Fruit fly (Drosophila melanogaster): ENCODE data around the gene CG2767.
A peak's percentile ranks its signal among the peaks of the same experiment; 100 is the strongest.

Gene CG2767

dm6 chr3R:7977011-7977925, 30.6 kb downstream of the CG2767 start (continued):
- peak; percentile 82 for TF ChIP-seq Dif (GFP tag; optimal IDR thresholded peaks at IDR 0.05; ENCODE audit: partially characterized antibody)
- peak in 1 of 2 experiments; percentile 8 for TF ChIP-seq foxo (GFP tag; optimal IDR thresholded peaks at IDR 0.05)
- TF ChIP-seq Abd-B (GFP tag; optimal IDR thresholded peaks at IDR 0.05) = no peak
- TF ChIP-seq Sp1 (GFP tag; optimal IDR thresholded peaks at IDR 0.05) = peak; percentile 34
- TF ChIP-seq sv (GFP tag; optimal IDR thresholded peaks at IDR 0.05) = peak; percentile 8
- peak; percentile 56 for TF ChIP-seq Hnf4 (GFP tag; optimal IDR thresholded peaks at IDR 0.05)

dm6 chr3R:7973049-7973448, 34.9 kb downstream of the CG2767 start:
- TF ChIP-seq Hnf4 (GFP tag; optimal IDR thresholded peaks at IDR 0.05) = no peak
- no peak for TF ChIP-seq brk (GFP tag; optimal IDR thresholded peaks at IDR 0.05)
- TF ChIP-seq Jra (GFP tag; optimal IDR thresholded peaks at IDR 0.05) = no peak
- no peak for TF ChIP-seq dsf (GFP tag; optimal IDR thresholded peaks at IDR 0.05; ENCODE audit: borderline replicate concordance)
- TF ChIP-seq psq (GFP tag; optimal IDR thresholded peaks at IDR 0.05) = no peak
- TF ChIP-seq CG9705 (GFP tag; optimal IDR thresholded peaks at IDR 0.05) = no peak
- TF ChIP-seq usp (GFP tag; optimal IDR thresholded peaks at IDR 0.05) = no peak
- TF ChIP-seq CG32264 (GFP tag; optimal IDR thresholded peaks at IDR 0.05) = no peak
- no peak for TF ChIP-seq Hr78 (GFP tag; optimal IDR thresholded peaks at IDR 0.05)
- no peak for TF ChIP-seq foxo (GFP tag; optimal IDR thresholded peaks at IDR 0.05)
- no peak for TF ChIP-seq Vsx2 (GFP tag; optimal IDR thresholded peaks at IDR 0.05; ENCODE audit: partially characterized antibody)
- no peak for TF ChIP-seq sv (GFP tag; optimal IDR thresholded peaks at IDR 0.05)
- TF ChIP-seq ey (GFP tag; optimal IDR thresholded peaks at IDR 0.05) = no peak
- TF ChIP-seq Abd-B (GFP tag; optimal IDR thresholded peaks at IDR 0.05) = no peak
- no peak for TF ChIP-seq Dfd (GFP tag; optimal IDR thresholded peaks at IDR 0.05)
- no peak for TF ChIP-seq Sp1 (GFP tag; optimal IDR thresholded peaks at IDR 0.05)
- no peak for TF ChIP-seq N (GFP tag; optimal IDR thresholded peaks at IDR 0.05)
- no peak for TF ChIP-seq rgr (GFP tag; optimal IDR thresholded peaks at IDR 0.05)
- TF ChIP-seq fru (GFP tag; optimal IDR thresholded peaks at IDR 0.05) = no peak

- TF ChIP-seq Hr78 (GFP tag; optimal IDR thresholded peaks at IDR 0.05) = no peak
- TF ChIP-seq foxo (GFP tag; optimal IDR thresholded peaks at IDR 0.05) = no peak
- no peak for TF ChIP-seq tai (GFP tag; optimal IDR thresholded peaks at IDR 0.05)
- TF ChIP-seq HLH106 (tag; optimal IDR thresholded peaks at IDR 0.05) = no peak
- no peak for TF ChIP-seq psq (GFP tag; optimal IDR thresholded peaks at IDR 0.05)
- TF ChIP-seq dl (GFP tag; optimal IDR thresholded peaks at IDR 0.05; ENCODE audit: insufficient read depth in 1 of 2, partially characterized antibody in 2 of 2) = no peak
- no peak for TF ChIP-seq h (GFP tag; optimal IDR thresholded peaks at IDR 0.05)
- TF ChIP-seq dsf (GFP tag; optimal IDR thresholded peaks at IDR 0.05; ENCODE audit: borderline replicate concordance) = no peak
- no peak for TF ChIP-seq Hnf4 (GFP tag; optimal IDR thresholded peaks at IDR 0.05)
- no peak for TF ChIP-seq CrebA (GFP tag; optimal IDR thresholded peaks at IDR 0.05; ENCODE audit: borderline replicate concordance)
- no peak for TF ChIP-seq rgr (GFP tag; optimal IDR thresholded peaks at IDR 0.05)
- no peak for TF ChIP-seq usp (GFP tag; optimal IDR thresholded peaks at IDR 0.05)
- no peak for TF ChIP-seq Vsx2 (GFP tag; optimal IDR thresholded peaks at IDR 0.05; ENCODE audit: partially characterized antibody)
- no peak for TF ChIP-seq Sp1 (GFP tag; optimal IDR thresholded peaks at IDR 0.05)
These were observed 35.7 kb downstream of the CG2767 start for dm6 chr3R:7972179-7972578.

- no peak for TF ChIP-seq Dfd (GFP tag; optimal IDR thresholded peaks at IDR 0.05)
- TF ChIP-seq Abd-B (GFP tag; optimal IDR thresholded peaks at IDR 0.05) = no peak
These were observed 37.3 kb downstream of the CG2767 start for dm6 chr3R:7970640-7971039.

dm6 chr3R:7969702-7970175, 38.2 kb downstream of the CG2767 start:
- TF ChIP-seq OdsH (GFP tag; optimal IDR thresholded peaks at IDR 0.05) = peak; percentile 44
- TF ChIP-seq ey (GFP tag; optimal IDR thresholded peaks at IDR 0.05) = peak; percentile 49
- TF ChIP-seq br (GFP tag; optimal IDR thresholded peaks at IDR 0.05) = peak; percentile 42
- TF ChIP-seq h (GFP tag; optimal IDR thresholded peaks at IDR 0.05) = peak; percentile 58
- no peak for TF ChIP-seq Dif (GFP tag; optimal IDR thresholded peaks at IDR 0.05; ENCODE audit: partially characterized antibody)
- no peak for TF ChIP-seq sv (GFP tag; optimal IDR thresholded peaks at IDR 0.05)
- TF ChIP-seq psq (GFP tag; optimal IDR thresholded peaks at IDR 0.05) = peak; percentile 31
- TF ChIP-seq Vsx2 (GFP tag; optimal IDR thresholded peaks at IDR 0.05; ENCODE audit: partially characterized antibody) = no peak
- no peak for TF ChIP-seq Mio (GFP tag; optimal IDR thresholded peaks at IDR 0.05)
- TF ChIP-seq Abd-B (GFP tag; optimal IDR thresholded peaks at IDR 0.05) = no peak
- TF ChIP-seq dl (GFP tag; optimal IDR thresholded peaks at IDR 0.05; ENCODE audit: insufficient read depth in 1 of 2, partially characterized antibody in 2 of 2) = no peak
- TF ChIP-seq lola (GFP tag; optimal IDR thresholded peaks at IDR 0.05) = no peak
- TF ChIP-seq brk (GFP tag; optimal IDR thresholded peaks at IDR 0.05) = no peak
- no peak for TF ChIP-seq sage (GFP tag; optimal IDR thresholded peaks at IDR 0.05)
- TF ChIP-seq Dfd (GFP tag; optimal IDR thresholded peaks at IDR 0.05) = no peak
- TF ChIP-seq HLH106 (tag; optimal IDR thresholded peaks at IDR 0.05) = peak; percentile 68
- no peak for TF ChIP-seq dsf (GFP tag; optimal IDR thresholded peaks at IDR 0.05; ENCODE audit: borderline replicate concordance)
- TF ChIP-seq fru (GFP tag; optimal IDR thresholded peaks at IDR 0.05) = peak; percentile 62
- TF ChIP-seq Hr83 (GFP tag; optimal IDR thresholded peaks at IDR 0.05; ENCODE audit: poor library complexity, severe bottlenecking) = no peak
- TF ChIP-seq woc (GFP tag; optimal IDR thresholded peaks at IDR 0.05) = peak; percentile 3
- no peak for TF ChIP-seq pan (optimal IDR thresholded peaks at IDR 0.05)
- TF ChIP-seq Myc (optimal IDR thresholded peaks at IDR 0.05) = no peak
- TF ChIP-seq Jra (GFP tag; optimal IDR thresholded peaks at IDR 0.05) = no peak
- no peak for TF ChIP-seq tai (GFP tag; optimal IDR thresholded peaks at IDR 0.05)
- TF ChIP-seq dmrt93B (GFP tag; optimal IDR thresholded peaks at IDR 0.05) = peak; percentile 32
- no peak for TF ChIP-seq CG32264 (GFP tag; optimal IDR thresholded peaks at IDR 0.05)
- no peak for TF ChIP-seq N (GFP tag; optimal IDR thresholded peaks at IDR 0.05)
- TF ChIP-seq Hnf4 (GFP tag; optimal IDR thresholded peaks at IDR 0.05) = peak; percentile 33
- TF ChIP-seq usp (GFP tag; optimal IDR thresholded peaks at IDR 0.05) = no peak

Data from whole organism, wandering third instar larva.